Worm (Caenorhabditis elegans) whole organism, late embryonic: ENCODE data around the gene F55B11.5.
A peak's percentile ranks its signal among the peaks of the same experiment; 100 is the strongest.

ENCODE experiments used
- C38D4.7 ChIP-seq: fragments of 200-800 bp; sonication (Bioruptor generic); optimal IDR thresholded peaks from 2 replicates; lab custom pipeline; 2018; ENCODE audit warnings: mild to moderate bottlenecking, missing genetic modification characterization, moderate library complexity, missing compliant biosample characterization
- K02D7.2 ChIP-seq: sonication (generic microtip); optimal IDR thresholded peaks from 2 replicates; lab custom pipeline; 2017; ENCODE audit warnings: mild to moderate bottlenecking, missing genetic modification characterization, missing compliant biosample characterization
- K09A11.1 ChIP-seq: sonication (generic microtip); optimal IDR thresholded peaks from 2 replicates; lab custom pipeline; 2017; ENCODE audit warnings: antibody characterized with exemption, mild to moderate bottlenecking, missing genetic modification characterization, missing compliant biosample characterization; ENCODE audit not compliant: insufficient read depth
- T23F11.4 ChIP-seq: fragments of 200-800 bp; sonication (Bioruptor generic); optimal IDR thresholded peaks from 2 replicates; lab custom pipeline; 2018; ENCODE audit warnings: mild to moderate bottlenecking, missing genetic modification characterization, missing compliant biosample characterization
- Y22D7AL.16 ChIP-seq: sonication (generic microtip); optimal IDR thresholded peaks from 2 replicates; lab custom pipeline; 2016; ENCODE audit warnings: missing genetic modification characterization, missing compliant biosample characterization
- ahr-1 ChIP-seq: sonication (generic microtip); optimal IDR thresholded peaks from 2 replicates; lab custom pipeline; 2016; ENCODE audit warnings: missing genetic modification characterization, missing compliant biosample characterization
- ama-1 ChIP-seq: fragments of 150-350 bp; optimal IDR thresholded peaks from 2 replicates; lab custom pipeline; 2014
- ceh-14 ChIP-seq: sonication (generic microtip); optimal IDR thresholded peaks from 2 replicates; lab custom pipeline; 2016; ENCODE audit warnings: missing genotype, missing genetic modification characterization, missing compliant biosample characterization
- ceh-18 ChIP-seq: sonication (generic microtip); optimal IDR thresholded peaks from 2 replicates; lab custom pipeline; 2016; ENCODE audit warnings: missing genetic modification characterization, missing compliant biosample characterization
- ceh-19 ChIP-seq: fragments of 200-800 bp; sonication (Bioruptor generic); optimal IDR thresholded peaks from 2 replicates; lab custom pipeline; 2018; ENCODE audit warnings: mild to moderate bottlenecking, missing genetic modification characterization, missing compliant biosample characterization
- ceh-24 ChIP-seq: sonication (generic microtip); optimal IDR thresholded peaks from 2 replicates; lab custom pipeline; 2016; ENCODE audit warnings: mild to moderate bottlenecking, missing genetic modification characterization, missing compliant biosample characterization
- ceh-30 ChIP-seq: fragments of 150-350 bp; optimal IDR thresholded peaks from 2 replicates; lab custom pipeline; 2014; ENCODE audit warnings: missing biosample characterization, missing genetic modification characterization
- ceh-31 ChIP-seq: sonication (generic microtip); optimal IDR thresholded peaks from 2 replicates; lab custom pipeline; 2016; ENCODE audit warnings: missing genetic modification characterization, missing compliant biosample characterization
- ceh-34 ChIP-seq: sonication (generic microtip); optimal IDR thresholded peaks from 2 replicates; lab custom pipeline; 2016; ENCODE audit warnings: mild to moderate bottlenecking, missing genetic modification characterization, missing compliant biosample characterization
- ceh-45 ChIP-seq: fragments of 200-800 bp; sonication (Bioruptor generic); IDR thresholded peaks from 2 replicates; pipeline ENCODE4 v1.3.6; 2022; ENCODE audit warnings: missing genetic modification reagents, missing genetic modification characterization, missing compliant biosample characterization
- ceh-48 ChIP-seq: sonication (generic microtip); optimal IDR thresholded peaks from 2 replicates; lab custom pipeline; 2016; ENCODE audit warnings: missing genetic modification characterization, inconsistent platforms, missing compliant biosample characterization
- ceh-9 ChIP-seq: sonication (generic microtip); optimal IDR thresholded peaks from 2 replicates; lab custom pipeline; 2016; ENCODE audit warnings: mild to moderate bottlenecking, missing genetic modification characterization, inconsistent platforms, missing compliant biosample characterization
- che-1 ChIP-seq: sonication (generic microtip); optimal IDR thresholded peaks from 2 replicates; lab custom pipeline; 2016; ENCODE audit warnings: mild to moderate bottlenecking, missing genetic modification characterization, missing compliant biosample characterization
- dmd-4 ChIP-seq: sonication (generic microtip); optimal IDR thresholded peaks from 2 replicates; lab custom pipeline; 2016; ENCODE audit warnings: borderline replicate concordance, missing genetic modification characterization, missing compliant biosample characterization
- dve-1 ChIP-seq: sonication (generic microtip); optimal IDR thresholded peaks from 2 replicates; lab custom pipeline; 2017; ENCODE audit warnings: antibody characterized with exemption, mild to moderate bottlenecking, missing genetic modification characterization, missing compliant biosample characterization
- elt-2 ChIP-seq: sonication (generic microtip); optimal IDR thresholded peaks from 2 replicates; lab custom pipeline; 2016; ENCODE audit warnings: missing genetic modification reagents, missing genetic modification characterization, missing compliant biosample characterization
- elt-4 ChIP-seq: sonication (generic microtip); optimal IDR thresholded peaks from 2 replicates; lab custom pipeline; 2016; ENCODE audit warnings: missing genetic modification characterization, missing compliant biosample characterization
- ets-4 ChIP-seq: sonication (generic microtip); optimal IDR thresholded peaks from 2 replicates; lab custom pipeline; 2016; ENCODE audit warnings: missing genetic modification characterization, missing compliant biosample characterization
- eyg-1 ChIP-seq: sonication (generic microtip); optimal IDR thresholded peaks from 2 replicates; lab custom pipeline; 2016; ENCODE audit warnings: missing genotype, missing genetic modification characterization, missing compliant biosample characterization
- fax-1 ChIP-seq: sonication (generic microtip); optimal IDR thresholded peaks from 2 replicates; lab custom pipeline; 2016; ENCODE audit warnings: missing genotype, missing genetic modification characterization, missing compliant biosample characterization
- fkh-10 ChIP-seq: fragments of 150-350 bp; optimal IDR thresholded peaks from 2 replicates; lab custom pipeline; 2014; ENCODE audit warnings: missing biosample characterization, missing genetic modification reagents, missing genetic modification characterization
- fkh-6 ChIP-seq: sonication (generic microtip); optimal IDR thresholded peaks from 2 replicates; lab custom pipeline; 2016; ENCODE audit warnings: missing genetic modification characterization, missing compliant biosample characterization
- hlh-13 ChIP-seq: fragments of 200-800 bp; sonication (Bioruptor generic); optimal IDR thresholded peaks from 2 replicates; lab custom pipeline; 2018; ENCODE audit warnings: mild to moderate bottlenecking, missing genetic modification characterization, missing compliant biosample characterization
- hlh-15 ChIP-seq: sonication (generic microtip); optimal IDR thresholded peaks from 2 replicates; lab custom pipeline; 2016; ENCODE audit warnings: missing genetic modification characterization, missing compliant biosample characterization
- hlh-30 ChIP-seq: sonication (generic microtip); optimal IDR thresholded peaks from 2 replicates; lab custom pipeline; 2017; ENCODE audit warnings: antibody characterized with exemption, missing genetic modification characterization, missing compliant biosample characterization; ENCODE audit not compliant: insufficient read depth
- hlh-8 ChIP-seq: sonication (generic microtip); optimal IDR thresholded peaks from 2 replicates; lab custom pipeline; 2016; ENCODE audit warnings: missing genotype, missing genetic modification characterization, missing compliant biosample characterization
- lin-11 ChIP-seq: fragments of 200-800 bp; sonication (Bioruptor generic); optimal IDR thresholded peaks from 2 replicates; lab custom pipeline; 2018; ENCODE audit warnings: mild to moderate bottlenecking, missing genetic modification characterization, missing compliant biosample characterization
- mec-3 ChIP-seq: sonication (generic microtip); optimal IDR thresholded peaks from 2 replicates; lab custom pipeline; 2016; ENCODE audit warnings: borderline replicate concordance, missing genetic modification characterization, missing compliant biosample characterization
- odd-2 ChIP-seq: sonication (generic microtip); optimal IDR thresholded peaks from 2 replicates; lab custom pipeline; 2017; ENCODE audit warnings: antibody characterized with exemption, mild to moderate bottlenecking, missing genetic modification characterization, missing compliant biosample characterization
- pag-3 ChIP-seq: sonication (generic microtip); optimal IDR thresholded peaks from 2 replicates; lab custom pipeline; 2016; ENCODE audit warnings: missing compliant biosample characterization, missing genetic modification characterization, borderline replicate concordance
- pqm-1 ChIP-seq: sonication (generic microtip); optimal IDR thresholded peaks from 2 replicates; lab custom pipeline; 2016; ENCODE audit warnings: missing genetic modification characterization, missing compliant biosample characterization
- rnt-1 ChIP-seq: sonication (generic microtip); optimal IDR thresholded peaks from 2 replicates; lab custom pipeline; 2016; ENCODE audit warnings: missing genetic modification characterization, missing compliant biosample characterization
- sox-2 ChIP-seq: fragments of 200-800 bp; sonication (Bioruptor generic); IDR thresholded peaks from 2 replicates; pipeline ENCODE4 v1.3.6; 2022; ENCODE audit warnings: missing genetic modification reagents, missing genetic modification characterization, missing compliant biosample characterization
- sox-4 ChIP-seq: sonication (generic microtip); optimal IDR thresholded peaks from 2 replicates; lab custom pipeline; 2017; ENCODE audit warnings: mild to moderate bottlenecking, missing genetic modification characterization, inconsistent platforms, missing compliant biosample characterization
- syd-9 ChIP-seq: sonication (generic microtip); optimal IDR thresholded peaks from 2 replicates; lab custom pipeline; 2016; ENCODE audit warnings: mild to moderate bottlenecking, missing genetic modification characterization, moderate library complexity, missing compliant biosample characterization
- tbx-2 ChIP-seq: sonication (generic microtip); optimal IDR thresholded peaks from 2 replicates; lab custom pipeline; 2016; ENCODE audit warnings: missing genetic modification characterization, missing compliant biosample characterization
- tbx-7 ChIP-seq: sonication (generic microtip); optimal IDR thresholded peaks from 2 replicates; lab custom pipeline; 2016; ENCODE audit warnings: missing genotype, missing genetic modification characterization, missing compliant biosample characterization
- unc-3 ChIP-seq, 2 experiments: fragments of 200-800 bp in 1 of 2; sonication (Bioruptor generic) in 1 of 2; sonication (generic microtip) in 1 of 2; conservative IDR thresholded peaks in 1 of 2; optimal IDR thresholded peaks in 1 of 2; 2 replicates each; pipeline versions ENCODE4 v1.3.6 to Lab custom; 2016 to 2022; ENCODE audit warnings: missing compliant biosample characterization in 2 of 2, missing genetic modification characterization in 2 of 2, missing genetic modification reagents in 1 of 2
- unc-42 ChIP-seq: sonication (generic microtip); optimal IDR thresholded peaks from 2 replicates; lab custom pipeline; 2016; ENCODE audit warnings: missing genotype, missing genetic modification characterization, missing compliant biosample characterization
- unc-55 ChIP-seq: sonication (generic microtip); optimal IDR thresholded peaks from 2 replicates; lab custom pipeline; 2017; ENCODE audit warnings: missing biosample characterization, missing genetic modification reagents, missing genetic modification characterization
- unc-86 ChIP-seq: sonication (generic microtip); optimal IDR thresholded peaks from 2 replicates; lab custom pipeline; 2016; ENCODE audit warnings: missing genetic modification characterization, missing compliant biosample characterization
- zip-5 ChIP-seq: sonication (generic microtip); optimal IDR thresholded peaks from 2 replicates; lab custom pipeline; 2016; ENCODE audit warnings: missing genetic modification characterization, missing compliant biosample characterization
- ztf-16 ChIP-seq: sonication (generic microtip); optimal IDR thresholded peaks from 2 replicates; lab custom pipeline; 2017; ENCODE audit warnings: missing genetic modification characterization, missing compliant biosample characterization

F55B11.5 gene

ce11 chrIV:14464065-14464567, 36.6 kb downstream of the F55B11.5 start, which contains the start of gene dld-1 (continued):
- TF ChIP-seq ztf-16 = peak; percentile 50
- no peak for TF ChIP-seq K02D7.2 (tag; lab: Kevin White, UChicago)
- no peak for TF ChIP-seq unc-3 (GFP tag; conservative IDR thresholded peaks at IDR 0.05; lab: Robert Waterston, UW)
- TF ChIP-seq unc-3 (tag; optimal IDR thresholded peaks at IDR 0.05; lab: Kevin White, UChicago) = peak; percentile 37
- peak; percentile 74 for TF ChIP-seq hlh-30 (tag; lab: Kevin White, UChicago)
- no peak for TF ChIP-seq mec-3 (tag; lab: Kevin White, UChicago)
- no peak for TF ChIP-seq che-1 (tag; lab: Kevin White, UChicago)
- TF ChIP-seq tbx-2 = peak; percentile 56
- TF ChIP-seq ceh-9 (tag; lab: Kevin White, UChicago) = no peak
- no peak for TF ChIP-seq tbx-7 (tag; lab: Kevin White, UChicago)
- peak; percentile 81 for TF ChIP-seq unc-55 (GFP tag; lab: Kevin White, UChicago)
- TF ChIP-seq elt-2 = peak; percentile 77
- no peak for TF ChIP-seq ceh-14 (tag; lab: Kevin White, UChicago)
- no peak for TF ChIP-seq ama-1
- TF ChIP-seq ceh-45 (GFP tag; lab: Robert Waterston, UW) = no peak
- peak; percentile 96 for TF ChIP-seq unc-42 (tag; lab: Kevin White, UChicago)
- TF ChIP-seq ceh-30 (tag; lab: Kevin White, UChicago) = peak; percentile 90
- TF ChIP-seq fax-1 (tag; lab: Kevin White, UChicago) = no peak
- TF ChIP-seq unc-86 = no peak
- TF ChIP-seq ceh-48 (tag; lab: Kevin White, UChicago) = peak; percentile 54
- TF ChIP-seq odd-2 (tag; lab: Kevin White, UChicago) = no peak
- no peak for TF ChIP-seq T23F11.4 (GFP tag; lab: Kevin White, UChicago)
- TF ChIP-seq lin-11 = peak; percentile 27
- no peak for TF ChIP-seq fkh-6 (tag; lab: Kevin White, UChicago)
- no peak for TF ChIP-seq dmd-4 (tag; lab: Kevin White, UChicago)
- peak; percentile 9 for TF ChIP-seq syd-9 (tag; lab: Kevin White, UChicago)
- peak; percentile 79 for TF ChIP-seq ceh-18 (tag; lab: Kevin White, UChicago)
- TF ChIP-seq ahr-1 (tag; lab: Kevin White, UChicago) = no peak
- no peak for TF ChIP-seq pqm-1 (tag; lab: Kevin White, UChicago)
- peak; percentile 2 for TF ChIP-seq hlh-15 (tag; lab: Kevin White, UChicago)
- TF ChIP-seq eyg-1 (tag; lab: Kevin White, UChicago) = no peak
- TF ChIP-seq C38D4.7 = no peak
- TF ChIP-seq ceh-19 (GFP tag; lab: Kevin White, UChicago) = peak; percentile 41
- no peak for TF ChIP-seq zip-5 (tag; lab: Kevin White, UChicago)
- no peak for TF ChIP-seq sox-4
- TF ChIP-seq sox-2 (GFP tag; lab: Robert Waterston, UW) = no peak; the same call in 1 of the 2 replicates
- TF ChIP-seq pag-3 (tag; lab: Kevin White, UChicago) = no peak
- TF ChIP-seq fkh-10 (GFP tag; lab: Kevin White, UChicago) = peak; percentile 68
- TF ChIP-seq ceh-34 = peak; percentile 16
- TF ChIP-seq, all 69 proteins: peak for 26

ce11 chrIV:14466048-14466447, 38.6 kb downstream of the F55B11.5 start:
- TF ChIP-seq hlh-30 (tag; lab: Kevin White, UChicago) (no peak), hlh-8 (tag; lab: Kevin White, UChicago) (no peak), ets-4 (tag; lab: Kevin White, UChicago) (no peak), sox-4 (no peak), unc-55 (GFP tag; lab: Kevin White, UChicago) (no peak), dve-1 (tag; lab: Kevin White, UChicago) (no peak), rnt-1 (tag; lab: Kevin White, UChicago) (no peak), fkh-10 (GFP tag; lab: Kevin White, UChicago) (no peak), ceh-30 (tag; lab: Kevin White, UChicago) (no peak), ceh-24 (tag; lab: Kevin White, UChicago) (no peak), fkh-6 (tag; lab: Kevin White, UChicago) (no peak), Y22D7AL.16 (tag; lab: Kevin White, UChicago) (no peak), elt-4 (tag; lab: Kevin White, UChicago) (no peak), ceh-34 (no peak), unc-3 (GFP tag; conservative IDR thresholded peaks at IDR 0.05; lab: Robert Waterston, UW) (no peak), unc-3 (tag; optimal IDR thresholded peaks at IDR 0.05; lab: Kevin White, UChicago) (no peak), ceh-31 (tag; lab: Kevin White, UChicago) (no peak), zip-5 (tag; lab: Kevin White, UChicago) (no peak), K09A11.1 (tag; lab: Kevin White, UChicago) (no peak), hlh-13 (GFP tag; lab: Kevin White, UChicago) (no peak)
